Worm (Caenorhabditis elegans) whole organism, L1 larva: ENCODE measurements around the gene sri-25.

ENCODE experiments used
- blmp-1 ChIP-seq: fragments of 150-350 bp; optimal IDR thresholded peaks from 2 replicates; lab custom pipeline; 2014; ENCODE audit warnings: missing biosample characterization, missing genetic modification characterization
- ceh-82 ChIP-seq, 3 experiments: fragments of 150-350 bp in 1 of 3; sonication (generic microtip) in 2 of 3; optimal IDR thresholded peaks; 2 replicates each; lab custom pipeline; 2014 to 2017; ENCODE audit warnings: missing biosample characterization in 3 of 3, missing genetic modification characterization in 3 of 3
- dsc-1 ChIP-seq: sonication (generic microtip); optimal IDR thresholded peaks from 2 replicates; lab custom pipeline; 2016; ENCODE audit warnings: mild to moderate bottlenecking, missing genetic modification characterization, missing compliant biosample characterization
- elt-3 ChIP-seq, 6 experiments: fragments of 150-350 bp in 1 of 6; sonication (generic microtip); optimal IDR thresholded peaks; 2 replicates each; lab custom pipeline; 2017 to 2018; ENCODE audit warnings: missing biosample characterization in 6 of 6, missing genetic modification characterization in 6 of 6, inconsistent platforms in 1 of 6
- hlh-17 ChIP-seq: fragments of 200-800 bp; sonication (Bioruptor generic); optimal IDR thresholded peaks from 2 replicates; lab custom pipeline; 2018; ENCODE audit warnings: missing genetic modification characterization, mild to moderate bottlenecking, missing compliant biosample characterization, moderate library complexity, borderline replicate concordance
- hlh-4 ChIP-seq: sonication (generic microtip); optimal IDR thresholded peaks from 2 replicates; lab custom pipeline; 2016; ENCODE audit warnings: mild to moderate bottlenecking, missing genetic modification characterization, missing compliant biosample characterization
- isw-1 ChIP-seq: fragments of 200-800 bp; sonication (Bioruptor generic); IDR thresholded peaks from 2 replicates; pipeline ENCODE4 v1.3.6; 2022; ENCODE audit warnings: missing genetic modification characterization, missing compliant biosample characterization
- lin-13 ChIP-seq: fragments of 150-350 bp; optimal IDR thresholded peaks from 2 replicates; lab custom pipeline; 2014; ENCODE audit warnings: missing biosample characterization, missing genetic modification reagents, missing genetic modification characterization
- lsy-2 ChIP-seq, 2 experiments: fragments of 150-350 bp; optimal IDR thresholded peaks; 2 replicates each; lab custom pipeline; 2014; ENCODE audit warnings: missing biosample characterization in 2 of 2, missing genetic modification characterization in 2 of 2
- pag-3 ChIP-seq: sonication (generic microtip); optimal IDR thresholded peaks from 2 replicates; lab custom pipeline; 2017; ENCODE audit warnings: missing genetic modification characterization, mild to moderate bottlenecking, missing compliant biosample characterization, antibody characterized with exemption, borderline replicate concordance; ENCODE audit not compliant: insufficient read depth
- rnt-1 ChIP-seq: sonication (generic microtip); optimal IDR thresholded peaks from 2 replicates; lab custom pipeline; 2016; ENCODE audit warnings: mild to moderate bottlenecking, missing genetic modification characterization, moderate library complexity, missing compliant biosample characterization

DNA sequence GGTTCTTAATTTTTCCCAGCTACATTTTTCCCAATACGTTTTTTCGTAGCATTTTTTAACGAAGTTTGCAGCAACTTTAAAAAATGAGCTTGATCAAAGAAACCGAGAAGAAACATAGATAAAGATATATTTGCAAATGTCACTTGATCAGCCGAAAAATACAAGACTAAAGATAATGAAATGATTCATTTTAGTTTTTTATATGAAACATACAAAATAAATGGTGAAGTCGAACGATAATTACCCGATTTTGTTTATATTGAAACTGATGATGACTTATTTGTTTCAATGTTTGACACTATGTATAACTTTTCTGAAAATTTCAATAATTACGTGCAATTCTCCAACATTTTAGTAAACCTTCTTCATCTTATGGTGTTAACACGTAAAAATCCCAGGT lies 51.5 kb downstream of the sri-25 start, which contains the start of gene srw-22:
- TF ChIP-seq hlh-17 = no peak
- TF ChIP-seq dsc-1 = no peak
- TF ChIP-seq lsy-2 (tag; optimal IDR thresholded peaks at IDR 0.05; lab: Kevin White, UChicago) = no peak
- no peak for TF ChIP-seq rnt-1
- TF ChIP-seq lin-13 (GFP tag; lab: Kevin White, UChicago) = no peak
- no peak for TF ChIP-seq elt-3 (tag; optimal IDR thresholded peaks at IDR 0.05; lab: Kevin White, UChicago)
- no peak for TF ChIP-seq isw-1 (GFP tag; lab: Robert Waterston, UW)
- TF ChIP-seq blmp-1 (tag; lab: Kevin White, UChicago) = no peak
- TF ChIP-seq hlh-4 (tag; lab: Kevin White, UChicago) = no peak
- no peak for TF ChIP-seq pag-3 (tag; lab: Kevin White, UChicago)
- TF ChIP-seq ceh-82 (tag; optimal IDR thresholded peaks at IDR 0.05; lab: Kevin White, UChicago) = no peak
